Worm (Caenorhabditis elegans): Measurements from ENCODE around the gene crh-2.

crh-2 gene

ce11 chrII:5220648-5221047 is 33.3 kb upstream of the crh-2 start (continued):
- TF ChIP-seq hpl-2 (GFP tag; optimal IDR thresholded peaks at IDR 0.05) = no peak
- TF ChIP-seq irx-1 (tag; optimal IDR thresholded peaks at IDR 0.05) = no peak
- TF ChIP-seq nhr-77 (tag; optimal IDR thresholded peaks at IDR 0.05) = no peak
- no peak for TF ChIP-seq tbx-2 (tag; optimal IDR thresholded peaks at IDR 0.05)
- no peak for TF ChIP-seq nhr-84 (tag; optimal IDR thresholded peaks at IDR 0.05)
- TF ChIP-seq lin-39 (tag; optimal IDR thresholded peaks at IDR 0.05) = no peak
- TF ChIP-seq fkh-8 (tag; optimal IDR thresholded peaks at IDR 0.05) = no peak
- TF ChIP-seq jun-1 (tag; optimal IDR thresholded peaks at IDR 0.05) = no peak
- TF ChIP-seq C34B4.2 (tag; optimal IDR thresholded peaks at IDR 0.05) = no peak
- no peak for TF ChIP-seq ceh-88 (GFP tag; IDR thresholded peaks at IDR 0.05)
- no peak for TF ChIP-seq lin-13 (GFP tag; optimal IDR thresholded peaks at IDR 0.05)
- TF ChIP-seq lin-15B (tag; optimal IDR thresholded peaks at IDR 0.05) = no peak
- TF ChIP-seq mef-2 (tag; optimal IDR thresholded peaks at IDR 0.05) = no peak
- no peak for TF ChIP-seq blmp-1 (tag; optimal IDR thresholded peaks at IDR 0.05)
- no peak for TF ChIP-seq egl-27 (tag; optimal IDR thresholded peaks at IDR 0.05)
- no peak for TF ChIP-seq mep-1 (tag; optimal IDR thresholded peaks at IDR 0.05)
- no peak for TF ChIP-seq snpc-4 (tag; optimal IDR thresholded peaks at IDR 0.05)
- TF ChIP-seq unc-130 (tag; optimal IDR thresholded peaks at IDR 0.05) = peak; percentile 16
- TF ChIP-seq tlp-1 (tag; optimal IDR thresholded peaks at IDR 0.05) = no peak
- TF ChIP-seq pqm-1 (tag; optimal IDR thresholded peaks at IDR 0.05) = no peak
- no peak for TF ChIP-seq pax-3 (tag; optimal IDR thresholded peaks at IDR 0.05)
- no peak for TF ChIP-seq ztf-4 (tag; optimal IDR thresholded peaks at IDR 0.05)
- TF ChIP-seq nhr-71 (tag; optimal IDR thresholded peaks at IDR 0.05) = peak; percentile 36
- TF ChIP-seq nhr-12 (tag; optimal IDR thresholded peaks at IDR 0.05) = no peak
- no peak for TF ChIP-seq F16B12.6 (tag; optimal IDR thresholded peaks at IDR 0.05)
- TF ChIP-seq rnt-1 (tag; optimal IDR thresholded peaks at IDR 0.05) = peak; percentile 65
- TF ChIP-seq C16A3.4 (tag; optimal IDR thresholded peaks at IDR 0.05) = peak; percentile 2
- TF ChIP-seq hlh-17 (GFP tag; optimal IDR thresholded peaks at IDR 0.05; ENCODE audit: borderline replicate concordance) = no peak
- TF ChIP-seq mdl-1 (tag; optimal IDR thresholded peaks at IDR 0.05) = no peak
- no peak for TF ChIP-seq alr-1 (tag; optimal IDR thresholded peaks at IDR 0.05; ENCODE audit: borderline replicate concordance)

DNA sequence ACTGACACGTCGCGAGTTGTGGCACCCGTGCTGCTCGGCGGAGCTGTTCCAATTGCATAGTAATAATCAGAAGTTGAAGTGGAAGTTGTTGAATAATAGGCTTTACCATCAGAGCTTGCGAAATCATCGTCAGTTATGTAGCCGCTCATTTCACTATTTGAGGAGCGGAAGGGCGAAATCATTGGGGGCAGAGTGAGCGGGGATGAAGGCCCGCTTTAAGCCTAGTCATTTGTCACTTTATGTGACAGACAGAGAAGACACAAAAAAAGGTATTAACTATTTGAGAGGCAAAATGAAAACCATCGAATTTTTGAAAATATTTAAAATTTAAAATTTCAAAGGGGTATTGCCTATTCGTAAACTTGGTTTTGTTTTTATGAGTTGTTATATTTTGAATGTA is 31.0 kb upstream of the crh-2 start:
- no peak for TF ChIP-seq alr-1 (tag; optimal IDR thresholded peaks at IDR 0.05; ENCODE audit: borderline replicate concordance)
- TF ChIP-seq efl-1 (optimal IDR thresholded peaks at IDR 0.05) = no peak
- TF ChIP-seq efl-1 (GFP tag; optimal IDR thresholded peaks at IDR 0.05 in 1 of 2) = peak in 1 of 2 experiments; percentile 58
- TF ChIP-seq efl-3 (GFP tag; optimal IDR thresholded peaks at IDR 0.05) = no peak
- TF ChIP-seq fkh-10 (GFP tag; optimal IDR thresholded peaks at IDR 0.05) = no peak
- no peak for TF ChIP-seq ceh-82 (tag; optimal IDR thresholded peaks at IDR 0.05)

DNA sequence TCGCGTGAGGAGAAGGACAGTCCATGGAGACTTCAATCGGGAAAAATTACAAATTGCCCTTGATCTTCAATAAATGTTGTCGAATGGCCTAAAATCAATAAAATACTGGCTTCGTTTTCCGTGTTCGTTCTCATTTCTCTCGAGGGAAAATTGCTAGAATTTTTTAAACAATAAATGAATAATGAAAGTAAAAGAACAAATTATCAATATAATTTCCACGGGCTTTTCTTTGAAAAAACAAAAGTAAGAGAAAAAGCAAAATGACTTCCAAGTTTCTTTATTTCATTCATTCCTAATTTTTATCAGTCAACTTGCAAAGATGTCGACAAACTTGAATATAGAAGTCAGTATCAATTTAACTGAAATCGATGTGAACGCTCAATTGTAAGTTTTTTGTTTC is 25.3 kb upstream of the crh-2 start, which contains the start of gene C34F11.1:
TSS of gene C34F11.1 (plus strand) at position 301 of the 400 bp plus-strand sequence.
- no peak for TF ChIP-seq nhr-12 (tag; optimal IDR thresholded peaks at IDR 0.05)
- no peak for TF ChIP-seq ztf-4 (tag; optimal IDR thresholded peaks at IDR 0.05)
- TF ChIP-seq Y116A8C.19 (tag; optimal IDR thresholded peaks at IDR 0.05; ENCODE audit: borderline replicate concordance) = no peak
- no peak for TF ChIP-seq efl-3 (GFP tag; optimal IDR thresholded peaks at IDR 0.05)
- no peak for TF ChIP-seq rnt-1 (tag; optimal IDR thresholded peaks at IDR 0.05)
- no peak for TF ChIP-seq lir-3 (tag; optimal IDR thresholded peaks at IDR 0.05; ENCODE audit: poor library complexity)
- TF ChIP-seq fkh-8 (tag; optimal IDR thresholded peaks at IDR 0.05) = no peak
- TF ChIP-seq nhr-20 (tag; optimal IDR thresholded peaks at IDR 0.05) = no peak
- no peak for TF ChIP-seq lin-15B (tag; optimal IDR thresholded peaks at IDR 0.05)
- TF ChIP-seq unc-30 (tag; optimal IDR thresholded peaks at IDR 0.05) = no peak
- TF ChIP-seq irx-1 (tag; optimal IDR thresholded peaks at IDR 0.05) = no peak
- no peak for TF ChIP-seq xbp-1 (tag; optimal IDR thresholded peaks at IDR 0.05)

All from whole organism, L1 larva.